Worm (Caenorhabditis elegans) whole organism, L4 larva: ENCODE results near the gene F59A6.2.
A peak's percentile ranks its signal among the peaks of the same experiment; 100 is the strongest.

Experiments used
- D1046.2 ChIP-seq: fragments of 200-800 bp; sonication (Bioruptor generic); IDR thresholded peaks from 2 replicates; pipeline ENCODE4 v1.3.6; 2022; ENCODE audit warnings: missing genetic modification characterization, missing compliant biosample characterization
- F10B5.3 ChIP-seq: sonication (generic microtip); optimal IDR thresholded peaks from 2 replicates; lab custom pipeline; 2016; ENCODE audit warnings: mild to moderate bottlenecking, missing genetic modification characterization, missing compliant biosample characterization
- F26F4.8 ChIP-seq: fragments of 200-800 bp; sonication (Bioruptor generic); conservative IDR thresholded peaks from 2 replicates; pipeline ENCODE4 v1.3.6; 2022; ENCODE audit warnings: missing genetic modification characterization, missing compliant biosample characterization
- F37D6.2 ChIP-seq: sonication (generic microtip); optimal IDR thresholded peaks from 2 replicates; lab custom pipeline; 2016; ENCODE audit warnings: mild to moderate bottlenecking, missing genetic modification characterization, missing compliant biosample characterization
- T20F7.1 ChIP-seq: fragments of 200-800 bp; sonication (Bioruptor generic); optimal IDR thresholded peaks from 2 replicates; lab custom pipeline; 2018; ENCODE audit warnings: mild to moderate bottlenecking, missing genetic modification characterization, missing compliant biosample characterization
- Y48G9A.11 ChIP-seq: fragments of 200-800 bp; sonication (Bioruptor generic); IDR thresholded peaks from 2 replicates; pipeline ENCODE4 v1.3.6; 2022; ENCODE audit warnings: missing genetic modification reagents, missing genetic modification characterization, missing compliant biosample characterization
- ZK546.5 ChIP-seq, 2 experiments: sonication (generic microtip); optimal IDR thresholded peaks; 2 replicates each; lab custom pipeline; 2017; ENCODE audit warnings: missing biosample characterization in 2 of 2, missing genetic modification characterization in 2 of 2
- aha-1 ChIP-seq: fragments of 150-350 bp; peaks from one replicate; lab custom pipeline; 2014; ENCODE audit warnings: missing biosample characterization, missing genetic modification characterization
- aly-2 ChIP-seq: sonication (generic microtip); optimal IDR thresholded peaks from 2 replicates; lab custom pipeline; 2018; ENCODE audit warnings: missing biosample characterization, missing genetic modification characterization
- ama-1 ChIP-seq: fragments of 150-350 bp; optimal IDR thresholded peaks from 2 replicates; lab custom pipeline; 2014; ENCODE audit warnings: inconsistent platforms, mixed read lengths
- arid-1 ChIP-seq: fragments of 200-800 bp; sonication (Bioruptor generic); conservative IDR thresholded peaks from 2 replicates; pipeline ENCODE4 v1.3.6; 2022; ENCODE audit warnings: missing genetic modification reagents, missing genetic modification characterization, missing compliant biosample characterization
- ceh-28 ChIP-seq: fragments of 150-350 bp; optimal IDR thresholded peaks from 2 replicates; lab custom pipeline; 2014; ENCODE audit warnings: missing biosample characterization, missing genetic modification reagents, missing genetic modification characterization
- ceh-44 ChIP-seq: fragments of 200-800 bp; sonication (Bioruptor generic); IDR thresholded peaks from 2 replicates; pipeline ENCODE4 v1.3.6; 2022; ENCODE audit warnings: missing genetic modification reagents, missing genetic modification characterization, missing compliant biosample characterization
- ceh-82 ChIP-seq: sonication (generic microtip); optimal IDR thresholded peaks from 2 replicates; lab custom pipeline; 2017; ENCODE audit warnings: missing biosample characterization, missing genetic modification characterization
- cey-2 ChIP-seq: sonication (generic microtip); optimal IDR thresholded peaks from 3 replicates; lab custom pipeline; 2017; ENCODE audit warnings: missing genetic modification characterization, mild to moderate bottlenecking, missing compliant biosample characterization, antibody characterized with exemption, borderline replicate concordance; ENCODE audit not compliant: insufficient read depth
- ctbp-1 ChIP-seq: fragments of 200-800 bp; sonication (Bioruptor generic); IDR thresholded peaks from 2 replicates; pipeline ENCODE4 v1.3.6; 2022; ENCODE audit warnings: missing genetic modification reagents, missing genetic modification characterization, missing compliant biosample characterization
- daf-19 ChIP-seq: fragments of 200-800 bp; sonication (Bioruptor generic); conservative IDR thresholded peaks from 2 replicates; pipeline ENCODE4 v1.3.6; 2022; ENCODE audit warnings: missing genetic modification characterization, missing compliant biosample characterization
- dmd-6 ChIP-seq: fragments of 200-800 bp; sonication (Bioruptor generic); IDR thresholded peaks from 2 replicates; pipeline ENCODE4 v1.3.6; 2022; ENCODE audit warnings: missing genetic modification reagents, missing genetic modification characterization, missing compliant biosample characterization
- dmd-8 ChIP-seq: fragments of 200-800 bp; sonication (Bioruptor generic); IDR thresholded peaks from 2 replicates; pipeline ENCODE4 v1.3.6; 2022; ENCODE audit warnings: missing genetic modification characterization, missing compliant biosample characterization
- dmd-9 ChIP-seq: fragments of 200-800 bp; sonication (Bioruptor generic); IDR thresholded peaks from 2 replicates; pipeline ENCODE4 v1.3.6; 2022; ENCODE audit warnings: missing genetic modification reagents, missing genetic modification characterization, missing compliant biosample characterization
- egl-27 ChIP-seq: sonication (generic microtip); optimal IDR thresholded peaks from 3 replicates; lab custom pipeline; 2017; ENCODE audit warnings: missing biosample characterization, missing genetic modification reagents, missing genetic modification characterization
- fkh-10 ChIP-seq: fragments of 150-350 bp; optimal IDR thresholded peaks from 2 replicates; lab custom pipeline; 2014; ENCODE audit warnings: missing biosample characterization, missing genetic modification reagents, missing genetic modification characterization
- gei-8 ChIP-seq: fragments of 200-800 bp; sonication (Bioruptor generic); optimal IDR thresholded peaks from 2 replicates; lab custom pipeline; 2018; ENCODE audit warnings: mild to moderate bottlenecking, missing genetic modification characterization, missing compliant biosample characterization
- jun-1 ChIP-seq: fragments of 150-350 bp; optimal IDR thresholded peaks from 2 replicates; lab custom pipeline; 2014; ENCODE audit warnings: missing biosample characterization, missing genetic modification reagents, missing genetic modification characterization
- lim-7 ChIP-seq: fragments of 200-800 bp; sonication (Bioruptor generic); IDR thresholded peaks from 2 replicates; pipeline ENCODE4 v1.3.6; 2022; ENCODE audit warnings: missing genetic modification characterization, missing compliant biosample characterization
- lin-1 ChIP-seq: fragments of 200-800 bp; sonication (Bioruptor generic); IDR thresholded peaks from 2 replicates; pipeline ENCODE4 v1.3.6; 2022; ENCODE audit warnings: missing genetic modification reagents, missing genetic modification characterization, missing compliant biosample characterization
- lir-3 ChIP-seq: sonication (generic microtip); optimal IDR thresholded peaks from 2 replicates; lab custom pipeline; 2016; ENCODE audit warnings: mild to moderate bottlenecking, missing genetic modification characterization, missing compliant biosample characterization
- lsy-2 ChIP-seq, 2 experiments: fragments of 150-350 bp in 1 of 2; sonication (generic microtip) in 1 of 2; optimal IDR thresholded peaks; 2 replicates each; lab custom pipeline; 2014 to 2017; ENCODE audit warnings: missing biosample characterization in 2 of 2, missing genetic modification characterization in 2 of 2
- madf-9 ChIP-seq: fragments of 200-800 bp; sonication (Bioruptor generic); conservative IDR thresholded peaks from 2 replicates; pipeline ENCODE4 v1.3.6; 2022; ENCODE audit warnings: missing genetic modification reagents, missing genetic modification characterization, missing compliant biosample characterization
- mdl-1 ChIP-seq, 2 experiments: fragments of 150-350 bp in 1 of 2; sonication (generic microtip) in 1 of 2; optimal IDR thresholded peaks; 2 replicates each; lab custom pipeline; 2014 to 2017; ENCODE audit warnings: missing biosample characterization in 2 of 2, missing genetic modification characterization in 2 of 2
- mes-2 ChIP-seq: sonication (generic microtip); optimal IDR thresholded peaks from 2 replicates; lab custom pipeline; 2016; ENCODE audit warnings: missing genotype, mild to moderate bottlenecking, missing genetic modification characterization, missing compliant biosample characterization; ENCODE audit not compliant: poor library complexity, severe bottlenecking
- nhr-102 ChIP-seq: sonication (generic microtip); optimal IDR thresholded peaks from 2 replicates; lab custom pipeline; 2016; ENCODE audit warnings: mild to moderate bottlenecking, missing genetic modification characterization, moderate library complexity, missing compliant biosample characterization
- nhr-11 ChIP-seq: fragments of 150-350 bp; optimal IDR thresholded peaks from 2 replicates; lab custom pipeline; 2014; ENCODE audit warnings: missing biosample characterization, missing genetic modification characterization
- nhr-237 ChIP-seq: sonication (generic microtip); optimal IDR thresholded peaks from 2 replicates; lab custom pipeline; 2017; ENCODE audit warnings: missing biosample characterization, missing genetic modification characterization
- nhr-42 ChIP-seq: fragments of 200-800 bp; sonication (Bioruptor generic); IDR thresholded peaks from 2 replicates; pipeline ENCODE4 v1.3.6; 2022; ENCODE audit warnings: missing genetic modification characterization, missing compliant biosample characterization
- nhr-48 ChIP-seq: sonication (generic microtip); optimal IDR thresholded peaks from 2 replicates; lab custom pipeline; 2016; ENCODE audit warnings: mild to moderate bottlenecking, missing genetic modification characterization, missing compliant biosample characterization
- nhr-6 ChIP-seq: fragments of 150-350 bp; optimal IDR thresholded peaks from 2 replicates; lab custom pipeline; 2014; ENCODE audit warnings: missing biosample characterization, missing genetic modification characterization
- pha-4 ChIP-seq, 2 experiments: fragments of 150-350 bp in 1 of 2; fragments of 200-800 bp in 1 of 2; sonication (Bioruptor generic) in 1 of 2; IDR thresholded peaks in 1 of 2; optimal IDR thresholded peaks in 1 of 2; 2 replicates each; pipeline versions ENCODE4 v1.3.6 to Lab custom; 2014 to 2022; ENCODE audit warnings: missing genetic modification characterization in 2 of 2, missing genetic modification reagents in 2 of 2, missing biosample characterization in 1 of 2, missing compliant biosample characterization in 1 of 2
- php-3 ChIP-seq: fragments of 200-800 bp; sonication (Bioruptor generic); IDR thresholded peaks from 2 replicates; pipeline ENCODE4 v1.3.6; 2022; ENCODE audit warnings: missing genetic modification reagents, missing genetic modification characterization, missing compliant biosample characterization
- pqm-1 ChIP-seq: sonication (generic microtip); optimal IDR thresholded peaks from 2 replicates; lab custom pipeline; 2017; ENCODE audit warnings: missing biosample characterization, missing genetic modification characterization
- saeg-2 ChIP-seq: fragments of 200-800 bp; sonication (Bioruptor generic); IDR thresholded peaks from 2 replicates; pipeline ENCODE4 v1.3.6; 2022; ENCODE audit warnings: missing genetic modification reagents, missing genetic modification characterization, missing compliant biosample characterization
- skn-1 ChIP-seq: fragments of 150-350 bp; optimal IDR thresholded peaks from 2 replicates; lab custom pipeline; 2014; ENCODE audit warnings: missing biosample characterization, missing genetic modification characterization
- spr-3 ChIP-seq: fragments of 200-800 bp; sonication (Bioruptor generic); optimal IDR thresholded peaks from 2 replicates; lab custom pipeline; 2018; ENCODE audit warnings: mild to moderate bottlenecking, missing genetic modification characterization, missing compliant biosample characterization
- unc-130 ChIP-seq: sonication (generic microtip); optimal IDR thresholded peaks from 2 replicates; lab custom pipeline; 2016; ENCODE audit warnings: missing genetic modification reagents, missing genetic modification characterization, missing compliant biosample characterization
- unc-39 ChIP-seq: sonication (generic microtip); optimal IDR thresholded peaks from 2 replicates; lab custom pipeline; 2017; ENCODE audit warnings: missing biosample characterization, missing genetic modification characterization
- unc-62 ChIP-seq, 3 experiments: fragments of 150-350 bp in 1 of 3; sonication (generic microtip); optimal IDR thresholded peaks in 2 of 3; peaks in 1 of 3; 1 replicate in 1 of 3; 2 replicates in 2 of 3; lab custom pipeline; 2014 to 2017; ENCODE audit warnings: missing biosample characterization in 3 of 3, missing genetic modification characterization in 3 of 3, missing genetic modification reagents in 3 of 3, missing genotype in 1 of 3
- zag-1 ChIP-seq: fragments of 150-350 bp; optimal IDR thresholded peaks from 2 replicates; lab custom pipeline; 2014; ENCODE audit warnings: missing biosample characterization, missing genetic modification characterization
- zfp-2 ChIP-seq: sonication (generic microtip); optimal IDR thresholded peaks from 2 replicates; lab custom pipeline; 2016; ENCODE audit warnings: mild to moderate bottlenecking, missing genetic modification characterization, missing compliant biosample characterization
- zip-11 ChIP-seq: fragments of 200-800 bp; sonication (Bioruptor generic); IDR thresholded peaks from 2 replicates; pipeline ENCODE4 v1.3.6; 2022; ENCODE audit warnings: missing genetic modification characterization, missing compliant biosample characterization
- ztf-11 ChIP-seq: fragments of 150-350 bp; optimal IDR thresholded peaks from 2 replicates; lab custom pipeline; 2014; ENCODE audit warnings: missing biosample characterization, missing genetic modification characterization

Gene F59A6.2

ce11 chrII:5057315-5057714, 42.8 kb downstream of the F59A6.2 start (continued):
- TF ChIP-seq nhr-42 (GFP tag; lab: Robert Waterston, UW) (peak; percentile 72; the same call in 1 of the 2 replicates), dmd-9 (peak; percentile 83), ceh-82 (no peak), lim-7 (GFP tag; lab: Robert Waterston, UW) (peak; percentile 80), nhr-11 (tag; lab: Kevin White, UChicago) (no peak), fkh-10 (GFP tag; lab: Kevin White, UChicago) (no peak), F26F4.8 (GFP tag; lab: Robert Waterston, UW) (0 out of 2 replicates have a peak, but pooled peaks have one; percentile 27), lin-1 (GFP tag; lab: Robert Waterston, UW) (peak; percentile 56; the same call in 1 of the 2 replicates), aly-2 (tag; lab: Kevin White, UChicago) (no peak), ama-1 (lab: Kevin White, UChicago) (no peak), nhr-102 (peak; percentile 60), zip-11 (GFP tag; lab: Robert Waterston, UW) (0 out of 2 replicates have a peak, but pooled peaks have one; percentile 21), ztf-11 (tag; lab: Kevin White, UChicago) (no peak), arid-1 (GFP tag; lab: Robert Waterston, UW) (peak; percentile 83), unc-39 (tag; lab: Kevin White, UChicago) (no peak), lsy-2 (tag; optimal IDR thresholded peaks at IDR 0.05; lab: Kevin White, UChicago) (peak; percentile 15 to 84), F10B5.3 (tag; lab: Kevin White, UChicago) (peak; percentile 63), Y48G9A.11 (GFP tag; lab: Robert Waterston, UW) (peak; percentile 63), dmd-8 (GFP tag; lab: Robert Waterston, UW) (0 out of 2 replicates have a peak, but pooled peaks have one; percentile 60), unc-130 (GFP tag; lab: Kevin White, UChicago) (peak; percentile 45), nhr-6 (tag; lab: Kevin White, UChicago) (no peak), ceh-28 (tag; lab: Kevin White, UChicago) (no peak), nhr-237 (tag; lab: Kevin White, UChicago) (no peak), aha-1 (peak; percentile 27), dmd-6 (GFP tag; lab: Robert Waterston, UW) (peak; percentile 73), gei-8 (no peak), zfp-2 (tag; lab: Kevin White, UChicago) (no peak), cey-2 (tag; lab: Kevin White, UChicago) (no peak), T20F7.1 (GFP tag; lab: Kevin White, UChicago) (peak; percentile 48), pha-4 (GFP tag; IDR thresholded peaks at IDR 0.05; lab: Robert Waterston, UW) (peak; percentile 74; the same call in 1 of the 2 replicates), pha-4 (tag; optimal IDR thresholded peaks at IDR 0.05; lab: Kevin White, UChicago) (no peak), ceh-44 (GFP tag; lab: Robert Waterston, UW) (peak; percentile 54; the same call in 1 of the 2 replicates), ZK546.5 (tag; optimal IDR thresholded peaks at IDR 0.05; lab: Kevin White, UChicago) (no peak), F37D6.2 (tag; lab: Kevin White, UChicago) (peak; percentile 13), nhr-48 (tag; lab: Kevin White, UChicago) (peak; percentile 34), jun-1 (no peak), egl-27 (tag; lab: Kevin White, UChicago) (no peak), daf-19 (peak; percentile 83), mes-2 (peak; percentile 85), pqm-1 (tag; lab: Kevin White, UChicago) (no peak), saeg-2 (0 out of 2 replicates have a peak, but pooled peaks have one; percentile 66), D1046.2 (GFP tag; lab: Robert Waterston, UW) (peak; percentile 91), spr-3 (peak; percentile 40), php-3 (GFP tag; lab: Robert Waterston, UW) (no peak), zag-1 (tag; lab: Kevin White, UChicago) (no peak), lir-3 (tag; lab: Kevin White, UChicago) (no peak), mdl-1 (tag; optimal IDR thresholded peaks at IDR 0.05; lab: Kevin White, UChicago) (peak in 1 of 2 experiments; percentile 55), ctbp-1 (GFP tag; lab: Robert Waterston, UW) (peak; percentile 39; the same call in 1 of the 2 replicates), madf-9 (GFP tag; lab: Robert Waterston, UW) (peak; percentile 39; the same call in 1 of the 2 replicates), skn-1 (tag; lab: Kevin White, UChicago) (no peak), unc-62 (GFP tag; optimal IDR thresholded peaks at IDR 0.05 in 1 of 2; lab: Kevin White, UChicago) (no peak), unc-62 (tag; optimal IDR thresholded peaks at IDR 0.05; lab: Kevin White, UChicago) (no peak)
